Worm (Caenorhabditis elegans): ENCODE data around the gene K08D8.6.

DNA sequence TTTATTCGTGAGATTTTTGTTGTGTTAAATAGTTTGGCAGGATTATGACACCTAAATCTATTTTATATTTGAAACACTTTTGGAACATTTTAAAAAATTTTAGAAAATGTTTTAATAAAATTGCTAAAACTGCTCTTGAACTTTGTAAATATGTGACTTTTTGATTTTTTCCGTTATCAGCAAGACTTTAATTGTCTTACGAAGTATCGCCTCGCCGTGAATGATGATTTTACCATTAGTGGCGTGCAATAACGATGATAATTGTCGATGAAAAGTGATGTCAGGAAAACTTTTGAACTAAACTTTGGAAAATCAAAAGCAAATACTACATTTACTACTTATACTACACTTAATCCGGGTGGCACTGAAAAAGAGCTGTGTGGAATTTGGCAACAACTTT is 30.2 kb upstream of the K08D8.6 start:
- TF ChIP-seq elt-1 (tag; optimal IDR thresholded peaks at IDR 0.05; ENCODE audit: borderline replicate concordance, insufficient read depth) = no peak
- TF ChIP-seq ztf-11 (tag; optimal IDR thresholded peaks at IDR 0.05) = no peak
- TF ChIP-seq nhr-237 (tag; optimal IDR thresholded peaks at IDR 0.05) = no peak
- no peak for TF ChIP-seq drap-1 (GFP tag; optimal IDR thresholded peaks at IDR 0.05)
- TF ChIP-seq unc-39 (tag; optimal IDR thresholded peaks at IDR 0.05) = no peak
- TF ChIP-seq blmp-1 (tag; optimal IDR thresholded peaks at IDR 0.05) = no peak
